Worm (Caenorhabditis elegans) whole organism, late embryonic: Measurements from ENCODE around the gene nspb-9.

Experiments used
- ceh-24 ChIP-seq: sonication (generic microtip); optimal IDR thresholded peaks from 2 replicates; lab custom pipeline; 2016; ENCODE audit warnings: mild to moderate bottlenecking, missing genetic modification characterization, missing compliant biosample characterization
- ceh-9 ChIP-seq: sonication (generic microtip); optimal IDR thresholded peaks from 2 replicates; lab custom pipeline; 2016; ENCODE audit warnings: mild to moderate bottlenecking, missing genetic modification characterization, inconsistent platforms, missing compliant biosample characterization
- elt-2 ChIP-seq: sonication (generic microtip); optimal IDR thresholded peaks from 2 replicates; lab custom pipeline; 2016; ENCODE audit warnings: missing genetic modification reagents, missing genetic modification characterization, missing compliant biosample characterization
- nhr-11 ChIP-seq: fragments of 150-350 bp; optimal IDR thresholded peaks from 2 replicates; lab custom pipeline; 2014; ENCODE audit warnings: missing biosample characterization, missing genetic modification characterization
- ref-2 ChIP-seq: sonication (generic microtip); optimal IDR thresholded peaks from 2 replicates; lab custom pipeline; 2016; ENCODE audit warnings: missing genetic modification characterization, missing compliant biosample characterization

ce11 chrII:14627330-14627729 is 46.7 kb downstream of the nspb-9 start, which contains the start of gene tag-297:
- TF ChIP-seq nhr-11 (tag; lab: Kevin White, UChicago) (no peak), ceh-9 (tag; lab: Kevin White, UChicago) (no peak), elt-2 (tag; lab: Kevin White, UChicago) (no peak), ref-2 (no peak), ceh-24 (no peak)
